Fruit fly (Drosophila melanogaster) whole organism, prepupa: Measurements from ENCODE around the gene CG9626.

Source experiments
- Blimp-1 ChIP-seq: fragments of 200-800 bp; sonication (Bioruptor generic); optimal IDR thresholded peaks from 3 replicates; lab custom pipeline; 2017; ENCODE audit warnings: missing biosample characterization, missing genetic modification characterization, mild to moderate bottlenecking, moderate library complexity, missing genetic modification reagents
- CG31627 ChIP-seq: fragments of 200-800 bp; sonication (Bioruptor generic); optimal IDR thresholded peaks from 3 replicates; lab custom pipeline; 2016; ENCODE audit warnings: missing biosample characterization, missing genetic modification characterization
- CG6163 ChIP-seq: fragments of 200-800 bp; sonication (Bioruptor generic); IDR thresholded peaks from 3 replicates; pipeline ENCODE4 v1.3.6; 2022; ENCODE audit warnings: missing biosample characterization, missing genetic modification characterization
- CG6854 ChIP-seq: fragments of 200-800 bp; sonication (Bioruptor generic); optimal IDR thresholded peaks from 2 replicates; lab custom pipeline; 2017; ENCODE audit warnings: missing biosample characterization, mild to moderate bottlenecking, missing genetic modification characterization
- Sox14 ChIP-seq: fragments of 200-800 bp; sonication (Bioruptor generic); optimal IDR thresholded peaks from 3 replicates; lab custom pipeline; 2016; ENCODE audit warnings: missing biosample characterization, missing genetic modification characterization
- ss ChIP-seq, 2 experiments: fragments of 200-800 bp; sonication (Bioruptor generic); optimal IDR thresholded peaks; 2 replicates in 1 of 2; 3 replicates in 1 of 2; lab custom pipeline; 2017 to 2018; ENCODE audit warnings: mild to moderate bottlenecking in 2 of 2, missing biosample characterization in 2 of 2, missing genetic modification characterization in 2 of 2, moderate library complexity in 1 of 2

DNA sequence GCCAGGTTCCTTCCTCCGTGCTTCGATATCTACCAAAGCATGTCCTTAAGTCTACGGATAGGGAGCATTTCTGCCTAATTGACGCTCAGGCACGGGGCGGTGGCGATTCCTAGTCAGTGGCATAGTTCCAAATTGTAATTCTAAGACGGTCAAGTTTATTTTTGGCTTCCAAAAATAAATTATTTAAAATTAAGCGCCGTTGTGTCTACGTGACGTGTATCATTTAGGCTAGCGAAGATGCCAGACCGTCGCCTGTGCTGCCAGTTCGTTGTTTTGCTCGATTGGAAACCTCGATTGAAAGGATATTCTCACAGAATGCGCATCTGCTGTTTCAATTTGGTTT is 48.3 kb upstream of the CG9626 start:
- TF ChIP-seq Sox14 (GFP tag; lab: Kevin White, UChicago) (no peak), CG31627 (GFP tag; lab: Kevin White, UChicago) (no peak), ss (GFP tag; optimal IDR thresholded peaks at IDR 0.05; lab: Kevin White, UChicago) (no peak), CG6163 (no peak), CG6854 (GFP tag; lab: Kevin White, UChicago) (no peak), Blimp-1 (GFP tag; lab: Kevin White, UChicago) (no peak)
